Worm (Caenorhabditis elegans): ENCODE measurements around the gene F19C7.3.

ce11 chrIV:4574051-4574450 is 22.9 kb upstream of the F19C7.3 start:
- TF ChIP-seq blmp-1 (tag; optimal IDR thresholded peaks at IDR 0.05) (no peak), mep-1 (tag; optimal IDR thresholded peaks at IDR 0.05) (no peak), lin-15B (tag; optimal IDR thresholded peaks at IDR 0.05) (no peak), nhr-11 (tag; optimal IDR thresholded peaks at IDR 0.05) (no peak), egl-27 (tag; optimal IDR thresholded peaks at IDR 0.05) (no peak), ceh-82 (tag; optimal IDR thresholded peaks at IDR 0.05) (peak in 1 of 3 experiments; percentile 26), pqm-1 (tag; optimal IDR thresholded peaks at IDR 0.05) (no peak), ztf-11 (tag; optimal IDR thresholded peaks at IDR 0.05) (no peak), nhr-237 (tag; optimal IDR thresholded peaks at IDR 0.05) (no peak), unc-62 (GFP tag; optimal IDR thresholded peaks at IDR 0.05) (no peak)

Measured in whole organism, L1 larva.